Fruit fly (Drosophila melanogaster): ENCODE measurements around the gene SC35.

The SC35 gene

dm6 chr2L:12434535-12434938 lies at the start of gene SC35:
Gene SC35 (minus strand): TSS chr2L:12434665.
- TF ChIP-seq CTCF (optimal IDR thresholded peaks at IDR 0.05) (no peak), CG8478 (optimal IDR thresholded peaks at IDR 0.05) (no peak)

- TF ChIP-seq CG8478 (optimal IDR thresholded peaks at IDR 0.05) (no peak), CTCF (optimal IDR thresholded peaks at IDR 0.05) (no peak)
Measured at dm6 chr2L:12483866-12484554, 49.5 kb upstream of the SC35 start.

dm6 chr2L:12483519-12483865 lies 49.0 kb upstream of the SC35 start:
- no peak for TF ChIP-seq CG8478 (optimal IDR thresholded peaks at IDR 0.05)
- TF ChIP-seq CTCF (optimal IDR thresholded peaks at IDR 0.05), result no peak

dm6 chr2L:12482723-12483342 lies 48.4 kb upstream of the SC35 start:
- no peak for TF ChIP-seq CG8478 (optimal IDR thresholded peaks at IDR 0.05)
- no peak for TF ChIP-seq CTCF (optimal IDR thresholded peaks at IDR 0.05)

dm6 chr2L:12481758-12482157 lies 47.3 kb upstream of the SC35 start:
- TF ChIP-seq CTCF (optimal IDR thresholded peaks at IDR 0.05) (no peak), CG8478 (optimal IDR thresholded peaks at IDR 0.05) (no peak)

- no peak for TF ChIP-seq CG8478 (optimal IDR thresholded peaks at IDR 0.05)
- TF ChIP-seq CTCF (optimal IDR thresholded peaks at IDR 0.05), result no peak
Measured at dm6 chr2L:12480846-12481245, 46.4 kb upstream of the SC35 start.

dm6 chr2L:12479994-12480393 lies 45.5 kb upstream of the SC35 start:
- TF ChIP-seq CTCF (optimal IDR thresholded peaks at IDR 0.05), result no peak
- TF ChIP-seq CG8478 (optimal IDR thresholded peaks at IDR 0.05), result no peak

dm6 chr2L:12478494-12478893 lies 44.0 kb upstream of the SC35 start:
- TF ChIP-seq CG8478 (optimal IDR thresholded peaks at IDR 0.05) (no peak), CTCF (optimal IDR thresholded peaks at IDR 0.05) (no peak)

dm6 chr2L:12476115-12476514 lies 41.6 kb upstream of the SC35 start:
- TF ChIP-seq CG8478 (optimal IDR thresholded peaks at IDR 0.05) (no peak), CTCF (optimal IDR thresholded peaks at IDR 0.05) (no peak)

- TF ChIP-seq CTCF (optimal IDR thresholded peaks at IDR 0.05), result no peak
- TF ChIP-seq CG8478 (optimal IDR thresholded peaks at IDR 0.05), result no peak
Measured at dm6 chr2L:12475308-12475707, 40.8 kb upstream of the SC35 start.

dm6 chr2L:12474212-12474891 lies 39.9 kb upstream of the SC35 start:
- TF ChIP-seq CG8478 (optimal IDR thresholded peaks at IDR 0.05) (no peak), CTCF (optimal IDR thresholded peaks at IDR 0.05) (no peak)

- TF ChIP-seq CTCF (optimal IDR thresholded peaks at IDR 0.05) (no peak), CG8478 (optimal IDR thresholded peaks at IDR 0.05) (no peak)
Measured at dm6 chr2L:12473583-12473982, 39.1 kb upstream of the SC35 start.

- no peak for TF ChIP-seq CG8478 (optimal IDR thresholded peaks at IDR 0.05)
- no peak for TF ChIP-seq CTCF (optimal IDR thresholded peaks at IDR 0.05)
Measured at dm6 chr2L:12472988-12473387, 38.5 kb upstream of the SC35 start.

- TF ChIP-seq CTCF (optimal IDR thresholded peaks at IDR 0.05) (no peak), CG8478 (optimal IDR thresholded peaks at IDR 0.05) (no peak)
Measured at dm6 chr2L:12471937-12472336, 37.5 kb upstream of the SC35 start.

- TF ChIP-seq CTCF (optimal IDR thresholded peaks at IDR 0.05) (no peak), CG8478 (optimal IDR thresholded peaks at IDR 0.05) (no peak)
Measured at dm6 chr2L:12469235-12469634, 34.8 kb upstream of the SC35 start.

dm6 chr2L:12468813-12469212 lies 34.3 kb upstream of the SC35 start:
- TF ChIP-seq CTCF (optimal IDR thresholded peaks at IDR 0.05) (no peak), CG8478 (optimal IDR thresholded peaks at IDR 0.05) (no peak)

All from S2 (cell line).